Worm (Caenorhabditis elegans): Measurements from ENCODE around the gene F39F10.2.

DNA sequence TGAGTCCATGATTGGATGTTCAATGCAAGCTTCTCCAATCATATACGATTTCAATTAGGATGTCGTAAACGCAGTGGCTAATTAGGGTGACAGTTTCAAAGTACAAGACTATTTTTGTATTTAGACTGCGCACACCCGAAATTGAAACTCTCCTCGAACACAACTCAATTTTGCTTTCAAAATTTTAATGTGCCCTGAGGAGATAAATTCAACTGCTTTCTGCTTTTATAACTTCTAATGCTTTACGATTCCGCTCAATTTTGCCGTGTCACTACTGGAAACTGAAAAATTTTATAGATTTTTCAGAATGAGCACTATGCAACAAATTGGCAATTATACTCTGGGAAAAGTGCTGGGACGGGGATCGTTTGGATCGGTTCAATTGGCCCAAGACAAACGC, at the start of gene F39F10.2:
- TF ChIP-seq C16A3.4 (tag; optimal IDR thresholded peaks at IDR 0.05), result no peak
- TF ChIP-seq nhr-77 (tag; optimal IDR thresholded peaks at IDR 0.05), result no peak
- TF ChIP-seq nhr-11 (tag; optimal IDR thresholded peaks at IDR 0.05), result no peak
- TF ChIP-seq rnt-1 (tag; optimal IDR thresholded peaks at IDR 0.05), result no peak
- TF ChIP-seq unc-62 (GFP tag; optimal IDR thresholded peaks at IDR 0.05), result no peak
- TF ChIP-seq vab-15 (tag; optimal IDR thresholded peaks at IDR 0.05), result no peak
- no peak for TF ChIP-seq ztf-11 (tag; optimal IDR thresholded peaks at IDR 0.05)
- TF ChIP-seq dpl-1 (GFP tag; optimal IDR thresholded peaks at IDR 0.05), result no peak
- no peak for TF ChIP-seq snu-23 (GFP tag; optimal IDR thresholded peaks at IDR 0.05)
- no peak for TF ChIP-seq unc-130 (tag; optimal IDR thresholded peaks at IDR 0.05)
- TF ChIP-seq ama-1 (optimal IDR thresholded peaks at IDR 0.05), result no peak
- TF ChIP-seq egl-13 (tag; optimal IDR thresholded peaks at IDR 0.05), result no peak
- TF ChIP-seq lin-15B (tag; optimal IDR thresholded peaks at IDR 0.05), result no peak
- no peak for TF ChIP-seq elt-2 (tag; optimal IDR thresholded peaks at IDR 0.05)
